Fruit fly (Drosophila melanogaster) whole organism, prepupa: ENCODE measurements around the gene polybromo.

Source experiments
- CG10669 ChIP-seq: fragments of 200-800 bp; sonication (Bioruptor generic); optimal IDR thresholded peaks from 3 replicates; lab custom pipeline; 2018; ENCODE audit warnings: missing biosample characterization, mild to moderate bottlenecking, missing genetic modification characterization, moderate library complexity
- CG11294 ChIP-seq: fragments of 200-800 bp; sonication (Bioruptor generic); IDR thresholded peaks from 2 replicates; pipeline ENCODE4 v1.3.6; 2022; ENCODE audit warnings: missing biosample characterization, missing genetic modification characterization
- CG11762 ChIP-seq: fragments of 200-800 bp; sonication (Bioruptor generic); optimal IDR thresholded peaks from 3 replicates; lab custom pipeline; 2016; ENCODE audit warnings: missing biosample characterization, missing genetic modification characterization; ENCODE audit not compliant: insufficient read depth
- CG11902 ChIP-seq: fragments of 200-800 bp; sonication (Bioruptor generic); optimal IDR thresholded peaks from 3 replicates; lab custom pipeline; 2016; ENCODE audit warnings: missing biosample characterization, missing genetic modification characterization
- CG15336 ChIP-seq: fragments of 200-800 bp; sonication (Bioruptor generic); IDR thresholded peaks from 2 replicates; pipeline ENCODE4 v1.3.6; 2022; ENCODE audit warnings: missing biosample characterization, missing genetic modification characterization
- CG16779 ChIP-seq: fragments of 200-800 bp; sonication (Bioruptor generic); optimal IDR thresholded peaks from 3 replicates; lab custom pipeline; 2017; ENCODE audit warnings: missing biosample characterization, mild to moderate bottlenecking, missing genetic modification characterization
- CG3032 ChIP-seq: fragments of 200-800 bp; optimal IDR thresholded peaks from 2 replicates; lab custom pipeline; 2019; ENCODE audit warnings: missing biosample characterization, mild to moderate bottlenecking, missing genetic modification characterization, moderate library complexity
- CG31627 ChIP-seq: fragments of 200-800 bp; sonication (Bioruptor generic); optimal IDR thresholded peaks from 3 replicates; lab custom pipeline; 2016; ENCODE audit warnings: missing biosample characterization, missing genetic modification characterization
- CG32006 ChIP-seq: fragments of 200-800 bp; sonication (Bioruptor generic); optimal IDR thresholded peaks from 3 replicates; lab custom pipeline; 2017; ENCODE audit warnings: missing biosample characterization, mild to moderate bottlenecking, missing genetic modification characterization
- CG34406 ChIP-seq: fragments of 200-800 bp; sonication (Bioruptor generic); optimal IDR thresholded peaks from 3 replicates; lab custom pipeline; 2016; ENCODE audit warnings: missing biosample characterization, missing genetic modification characterization
- CG3919 ChIP-seq: fragments of 200-800 bp; sonication (Bioruptor generic); optimal IDR thresholded peaks from 3 replicates; lab custom pipeline; 2016; ENCODE audit warnings: missing biosample characterization, missing genetic modification characterization
- CG4318 ChIP-seq: fragments of 200-800 bp; sonication (Bioruptor generic); optimal IDR thresholded peaks from 3 replicates; lab custom pipeline; 2017; ENCODE audit warnings: missing biosample characterization, mild to moderate bottlenecking, missing genetic modification characterization
- CG6163 ChIP-seq: fragments of 200-800 bp; sonication (Bioruptor generic); IDR thresholded peaks from 3 replicates; pipeline ENCODE4 v1.3.6; 2022; ENCODE audit warnings: missing biosample characterization, missing genetic modification characterization
- CG6808 ChIP-seq: fragments of 200-800 bp; sonication (Bioruptor generic); optimal IDR thresholded peaks from 3 replicates; lab custom pipeline; 2017; ENCODE audit warnings: missing biosample characterization, missing genetic modification characterization, mild to moderate bottlenecking, moderate library complexity, missing genetic modification reagents
- CG6854 ChIP-seq: fragments of 200-800 bp; sonication (Bioruptor generic); optimal IDR thresholded peaks from 2 replicates; lab custom pipeline; 2017; ENCODE audit warnings: missing biosample characterization, mild to moderate bottlenecking, missing genetic modification characterization
- CG8319 ChIP-seq: fragments of 200-800 bp; sonication (Bioruptor generic); optimal IDR thresholded peaks from 3 replicates; lab custom pipeline; 2016; ENCODE audit warnings: missing biosample characterization, missing genetic modification characterization
- CG8632 ChIP-seq: fragments of 200-800 bp; sonication (Bioruptor generic); optimal IDR thresholded peaks from 3 replicates; lab custom pipeline; 2016; ENCODE audit warnings: missing biosample characterization, missing genetic modification characterization
- CG9139 ChIP-seq: fragments of 200-800 bp; sonication (Bioruptor generic); optimal IDR thresholded peaks from 3 replicates; lab custom pipeline; 2017; ENCODE audit warnings: missing biosample characterization, mild to moderate bottlenecking, missing genetic modification characterization
- Eip75B ChIP-seq: fragments of 200-800 bp; sonication (Bioruptor generic); optimal IDR thresholded peaks from 3 replicates; lab custom pipeline; 2016; ENCODE audit warnings: missing biosample characterization, missing genetic modification characterization
- Eip93F ChIP-seq: fragments of 200-800 bp; sonication (Bioruptor generic); optimal IDR thresholded peaks from 2 replicates; lab custom pipeline; 2016; ENCODE audit warnings: missing biosample characterization, mild to moderate bottlenecking, missing genetic modification characterization
- Ets96B ChIP-seq: fragments of 200-800 bp; optimal IDR thresholded peaks from 2 replicates; lab custom pipeline; 2019; ENCODE audit warnings: missing biosample characterization, mild to moderate bottlenecking, missing genetic modification characterization, moderate library complexity
- Gug ChIP-seq: fragments of 200-800 bp; sonication (Bioruptor generic); IDR thresholded peaks from 2 replicates; pipeline ENCODE4 v1.3.6; 2022; ENCODE audit warnings: missing biosample characterization, missing genetic modification characterization
- Hr38 ChIP-seq: sonication (Bioruptor generic); optimal IDR thresholded peaks from 2 replicates; lab custom pipeline; 2016; ENCODE audit warnings: missing biosample characterization, missing genetic modification characterization
- Hr39 ChIP-seq: fragments of 200-800 bp; sonication (Bioruptor generic); optimal IDR thresholded peaks from 2 replicates; lab custom pipeline; 2016; ENCODE audit warnings: missing biosample characterization, missing genetic modification characterization
- Hr4 ChIP-seq: fragments of 200-800 bp; sonication (Bioruptor generic); optimal IDR thresholded peaks from 3 replicates; lab custom pipeline; 2016; ENCODE audit warnings: missing biosample characterization, missing genetic modification characterization
- Lpt ChIP-seq: fragments of 200-800 bp; sonication (Bioruptor generic); optimal IDR thresholded peaks from 3 replicates; lab custom pipeline; 2016; ENCODE audit warnings: missing biosample characterization, missing genetic modification characterization
- Sox102F ChIP-seq: fragments of 200-800 bp; sonication (Bioruptor generic); optimal IDR thresholded peaks from 2 replicates; lab custom pipeline; 2016; ENCODE audit warnings: missing biosample characterization, mild to moderate bottlenecking, missing genetic modification characterization
- Sox15 ChIP-seq: fragments of 200-800 bp; sonication (Bioruptor generic); optimal IDR thresholded peaks from 3 replicates; lab custom pipeline; 2016; ENCODE audit warnings: missing biosample characterization, missing genetic modification characterization
- acj6 ChIP-seq: fragments of 200-800 bp; sonication (Bioruptor generic); optimal IDR thresholded peaks from 3 replicates; lab custom pipeline; 2016; ENCODE audit warnings: missing biosample characterization, missing genetic modification characterization
- cyc ChIP-seq: fragments of 200-800 bp; sonication (Bioruptor generic); optimal IDR thresholded peaks from 3 replicates; lab custom pipeline; 2016; ENCODE audit warnings: missing biosample characterization, missing genetic modification characterization
- dac ChIP-seq: fragments of 200-800 bp; sonication (Bioruptor generic); optimal IDR thresholded peaks from 2 replicates; lab custom pipeline; 2017; ENCODE audit warnings: missing biosample characterization, mild to moderate bottlenecking, missing genetic modification characterization
- dsx ChIP-seq: fragments of 200-800 bp; optimal IDR thresholded peaks from 3 replicates; lab custom pipeline; 2019; ENCODE audit warnings: missing biosample characterization, mild to moderate bottlenecking, missing genetic modification characterization, moderate library complexity; ENCODE audit not compliant: poor library complexity, severe bottlenecking
- esn ChIP-seq: fragments of 200-800 bp; sonication (Bioruptor generic); optimal IDR thresholded peaks from 2 replicates; lab custom pipeline; 2016; ENCODE audit warnings: missing biosample characterization, mild to moderate bottlenecking, missing genetic modification characterization, moderate library complexity
- fd59A ChIP-seq: fragments of 200-800 bp; sonication (Bioruptor generic); optimal IDR thresholded peaks from 2 replicates; lab custom pipeline; 2017; ENCODE audit warnings: missing biosample characterization, mild to moderate bottlenecking, missing genetic modification characterization, missing genetic modification reagents
- fd85E ChIP-seq: fragments of 200-800 bp; sonication (Bioruptor generic); optimal IDR thresholded peaks from 3 replicates; lab custom pipeline; 2016; ENCODE audit warnings: missing biosample characterization, missing genetic modification characterization
- fkh ChIP-seq: fragments of 200-800 bp; sonication (Bioruptor generic); optimal IDR thresholded peaks from 3 replicates; lab custom pipeline; 2017; ENCODE audit warnings: missing biosample characterization, mild to moderate bottlenecking, missing genetic modification characterization, moderate library complexity
- lz ChIP-seq: fragments of 200-800 bp; sonication (Bioruptor generic); optimal IDR thresholded peaks from 3 replicates; lab custom pipeline; 2016; ENCODE audit warnings: missing biosample characterization, missing genetic modification characterization
- net ChIP-seq: fragments of 200-800 bp; sonication (Bioruptor generic); optimal IDR thresholded peaks from 3 replicates; lab custom pipeline; 2016; ENCODE audit warnings: missing biosample characterization, missing genetic modification characterization
- pdm3 ChIP-seq: fragments of 200-800 bp; sonication (Bioruptor generic); optimal IDR thresholded peaks from 3 replicates; lab custom pipeline; 2016; ENCODE audit warnings: missing biosample characterization, missing genetic modification characterization
- salr ChIP-seq, 2 experiments: fragments of 200-800 bp; sonication (Bioruptor generic); optimal IDR thresholded peaks; 3 replicates each; lab custom pipeline; 2016 to 2018; ENCODE audit warnings: missing biosample characterization in 2 of 2, missing genetic modification characterization in 2 of 2, mild to moderate bottlenecking in 1 of 2
- spab ChIP-seq: fragments of 200-800 bp; sonication (Bioruptor generic); optimal IDR thresholded peaks from 2 replicates; lab custom pipeline; 2017; ENCODE audit warnings: missing biosample characterization, mild to moderate bottlenecking, missing genetic modification characterization, missing genetic modification reagents
- svp ChIP-seq: fragments of 200-800 bp; sonication (Bioruptor generic); peaks from one replicate; lab custom pipeline; 2016; ENCODE audit warnings: missing biosample characterization, missing genetic modification characterization
- vri ChIP-seq: fragments of 200-800 bp; sonication (Bioruptor generic); optimal IDR thresholded peaks from 3 replicates; lab custom pipeline; 2016; ENCODE audit warnings: missing biosample characterization, mild to moderate bottlenecking, missing genetic modification characterization

polybromo gene

dm6 chr3R:24813637-24814301 is 8.7 kb upstream of the polybromo start, which contains the start of the genes lili and CG34150 (continued):
- TF ChIP-seq CG15336: peak; percentile 32; the same call in 1 of the 2 replicates
- TF ChIP-seq vri (GFP tag; lab: Kevin White, UChicago): no peak
- peak; percentile 51 for TF ChIP-seq Sox15 (GFP tag; lab: Kevin White, UChicago)
- TF ChIP-seq CG11762 (GFP tag; lab: Kevin White, UChicago): peak; percentile 22
- no peak for TF ChIP-seq CG4318 (GFP tag; lab: Kevin White, UChicago)
- peak; percentile 45 for TF ChIP-seq dsx (GFP tag; lab: Kevin White, UChicago)
- no peak for TF ChIP-seq Hr4 (GFP tag; lab: Kevin White, UChicago)
- peak; percentile 70 for TF ChIP-seq Hr39 (GFP tag; lab: Kevin White, UChicago)
- TF ChIP-seq Eip93F (GFP tag; lab: Kevin White, UChicago): peak; percentile 20
- TF ChIP-seq CG6854 (GFP tag; lab: Kevin White, UChicago): peak; percentile 53
- TF ChIP-seq Lpt: no peak
- TF ChIP-seq CG16779 (tag; lab: Kevin White, UChicago): no peak
- peak; percentile 69 for TF ChIP-seq lz
- peak; percentile 37 for TF ChIP-seq CG8319 (GFP tag; lab: Kevin White, UChicago)
- 0 out of 2 replicates have a peak, but pooled peaks have one; percentile 36 for TF ChIP-seq Gug (GFP tag; lab: Robert Waterston, UW)
- TF ChIP-seq CG32006 (GFP tag; lab: Kevin White, UChicago): no peak
- no peak for TF ChIP-seq CG9139 (GFP tag; lab: Kevin White, UChicago)
- TF ChIP-seq Eip75B (GFP tag; lab: Kevin White, UChicago): no peak
- TF ChIP-seq pdm3 (GFP tag; lab: Kevin White, UChicago): no peak
- no peak for TF ChIP-seq fd59A (GFP tag; lab: Kevin White, UChicago)
- TF ChIP-seq CG3032: peak; percentile 64
- peak; percentile 28 for TF ChIP-seq CG11902 (GFP tag; lab: Kevin White, UChicago)
- no peak for TF ChIP-seq dac
- TF ChIP-seq fkh (GFP tag; lab: Kevin White, UChicago): no peak
- no peak for TF ChIP-seq spab
- peak; percentile 38; the same call in 1 of the 3 replicates for TF ChIP-seq CG6163 (GFP tag; lab: Robert Waterston, UW)
- TF ChIP-seq CG3919: no peak
- no peak for TF ChIP-seq net
- TF ChIP-seq Hr38 (GFP tag; lab: Kevin White, UChicago): no peak
- TF ChIP-seq CG34406 (GFP tag; lab: Kevin White, UChicago): no peak
- TF ChIP-seq salr (GFP tag; optimal IDR thresholded peaks at IDR 0.05; lab: Kevin White, UChicago): no peak
- no peak for TF ChIP-seq acj6 (GFP tag; lab: Kevin White, UChicago)
- TF ChIP-seq cyc (GFP tag; lab: Kevin White, UChicago): peak; percentile 74
- peak; percentile 83 for TF ChIP-seq CG31627 (GFP tag; lab: Kevin White, UChicago)
- TF ChIP-seq fd85E (GFP tag; lab: Kevin White, UChicago): no peak
- no peak for TF ChIP-seq svp (GFP tag; lab: Kevin White, UChicago)
- no peak for TF ChIP-seq CG10669 (GFP tag; lab: Kevin White, UChicago)
- TF ChIP-seq esn: peak; percentile 78
- TF ChIP-seq CG11294 (GFP tag; lab: Robert Waterston, UW): no peak
- no peak for TF ChIP-seq CG8632 (GFP tag; lab: Kevin White, UChicago)
- TF ChIP-seq CG6808 (GFP tag; lab: Kevin White, UChicago): no peak
- TF ChIP-seq Sox102F (GFP tag; lab: Kevin White, UChicago): no peak
- peak; percentile 22 for TF ChIP-seq Ets96B
- TF ChIP-seq, all 60 proteins: peak for 24
